Worm (Caenorhabditis elegans): ENCODE measurements around the gene nhr-21.

nhr-21 gene

ce11 chrII:7338995-7339394, at the start of gene nhr-21:
Gene nhr-21, plus strand, starts transcription at chrII:7339229.
- no peak for TF ChIP-seq pqm-1 (tag; optimal IDR thresholded peaks at IDR 0.05)
- TF ChIP-seq hlh-15 (tag; optimal IDR thresholded peaks at IDR 0.05), result no peak
- no peak for TF ChIP-seq T23F11.4 (GFP tag; optimal IDR thresholded peaks at IDR 0.05)
- TF ChIP-seq gmeb-2 (tag; optimal IDR thresholded peaks at IDR 0.05), result no peak
- no peak for TF ChIP-seq elt-2 (tag; optimal IDR thresholded peaks at IDR 0.05)
- TF ChIP-seq elt-4 (tag; optimal IDR thresholded peaks at IDR 0.05), result no peak
- no peak for TF ChIP-seq sdc-2 (tag; optimal IDR thresholded peaks at IDR 0.05)
- no peak for TF ChIP-seq ahr-1 (tag; optimal IDR thresholded peaks at IDR 0.05)
- no peak for TF ChIP-seq lin-11 (tag; optimal IDR thresholded peaks at IDR 0.05)
- no peak for TF ChIP-seq ceh-30 (tag; optimal IDR thresholded peaks at IDR 0.05)
- no peak for TF ChIP-seq ceh-48 (tag; optimal IDR thresholded peaks at IDR 0.05)
- TF ChIP-seq ceh-9 (tag; optimal IDR thresholded peaks at IDR 0.05), result no peak
- no peak for TF ChIP-seq pat-9 (tag; optimal IDR thresholded peaks at IDR 0.05)
- no peak for TF ChIP-seq dmd-4 (tag; optimal IDR thresholded peaks at IDR 0.05; ENCODE audit: borderline replicate concordance)

DNA sequence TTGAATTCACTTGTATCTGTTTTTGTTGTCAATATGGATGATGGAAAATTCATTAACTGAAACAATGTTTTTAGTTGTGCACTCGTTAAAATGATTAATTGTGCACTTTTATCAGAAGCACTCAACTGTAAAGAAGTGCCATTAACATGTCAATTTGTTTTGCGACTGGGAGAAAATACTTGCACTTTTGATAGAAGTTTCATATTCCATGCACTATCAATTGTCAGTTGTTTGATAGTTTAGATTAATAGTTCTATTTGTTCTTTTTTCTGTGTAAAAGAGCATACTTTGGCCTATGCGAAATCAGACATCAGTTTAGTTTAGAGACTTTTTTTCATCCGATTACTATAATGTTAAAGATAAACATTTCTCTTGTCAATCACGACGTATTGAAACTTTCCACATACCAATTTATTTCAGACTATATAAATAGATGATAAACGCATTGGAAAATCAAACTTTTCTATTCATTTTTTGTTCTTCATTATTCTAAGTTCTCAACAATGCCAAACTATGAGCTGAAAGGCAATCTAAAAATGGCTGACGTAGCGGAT, 49.0 kb upstream of the nhr-21 start, which contains the start of gene C30G12.2:
TSS of gene C30G12.2 (plus strand) at position 504 of the 554 bp plus-strand sequence.
- TF ChIP-seq pax-1 (tag; optimal IDR thresholded peaks at IDR 0.05), result no peak
- TF ChIP-seq ceh-14 (tag; optimal IDR thresholded peaks at IDR 0.05), result no peak
- TF ChIP-seq fkh-6 (tag; optimal IDR thresholded peaks at IDR 0.05), result no peak
- TF ChIP-seq madf-2 (tag; optimal IDR thresholded peaks at IDR 0.05), result no peak
- TF ChIP-seq unc-3 (GFP tag; conservative IDR thresholded peaks at IDR 0.05), result no peak
- TF ChIP-seq unc-3 (tag; optimal IDR thresholded peaks at IDR 0.05), result no peak
- TF ChIP-seq pros-1 (tag; optimal IDR thresholded peaks at IDR 0.05), result no peak
- no peak for TF ChIP-seq unc-86 (tag; optimal IDR thresholded peaks at IDR 0.05)
- TF ChIP-seq ceh-31 (tag; optimal IDR thresholded peaks at IDR 0.05), result no peak
- no peak for TF ChIP-seq pat-9 (tag; optimal IDR thresholded peaks at IDR 0.05)
- TF ChIP-seq tbx-2 (tag; optimal IDR thresholded peaks at IDR 0.05), result no peak
- TF ChIP-seq ceh-34 (tag; optimal IDR thresholded peaks at IDR 0.05), result no peak
- TF ChIP-seq sox-4 (tag; optimal IDR thresholded peaks at IDR 0.05), result no peak
- TF ChIP-seq pha-4 (tag; optimal IDR thresholded peaks at IDR 0.05), result no peak
- no peak for TF ChIP-seq sdc-2 (tag; optimal IDR thresholded peaks at IDR 0.05)
- TF ChIP-seq ttx-3 (tag; optimal IDR thresholded peaks at IDR 0.05), result no peak
- no peak for TF ChIP-seq T23F11.4 (GFP tag; optimal IDR thresholded peaks at IDR 0.05)
- TF ChIP-seq unc-55 (GFP tag; optimal IDR thresholded peaks at IDR 0.05), result no peak

DNA sequence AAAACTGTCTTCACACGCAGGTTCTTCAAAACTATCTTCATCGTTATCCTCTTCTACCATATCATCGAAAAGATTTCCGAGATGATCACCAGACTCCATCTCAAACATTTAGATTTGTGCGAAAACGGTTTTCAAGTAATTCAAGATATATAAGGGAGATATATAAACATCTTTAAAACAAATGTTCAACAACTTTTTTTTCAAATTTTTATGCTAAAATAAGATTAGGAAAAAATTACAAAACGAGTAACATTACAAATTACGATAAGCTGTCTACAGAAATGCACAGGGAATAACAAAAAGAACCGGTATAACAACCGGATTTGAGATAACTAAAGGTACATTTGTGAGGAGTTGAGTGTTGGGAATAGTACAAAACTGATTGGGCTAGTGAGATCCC, 43.1 kb upstream of the nhr-21 start, which contains the start of gene C30G12.6:
TSS of gene C30G12.6 (minus strand) at position 101 of the 400 bp plus-strand sequence.
- no peak for TF ChIP-seq ama-1 (optimal IDR thresholded peaks at IDR 0.05)
- TF ChIP-seq nhr-11 (tag; optimal IDR thresholded peaks at IDR 0.05), result no peak
- no peak for TF ChIP-seq unc-55 (GFP tag; optimal IDR thresholded peaks at IDR 0.05)
- TF ChIP-seq pqm-1 (tag; optimal IDR thresholded peaks at IDR 0.05), result no peak
- no peak for TF ChIP-seq sox-4 (tag; optimal IDR thresholded peaks at IDR 0.05)

- TF ChIP-seq hlh-30 (tag; optimal IDR thresholded peaks at IDR 0.05; ENCODE audit: insufficient read depth) (no peak), odd-2 (tag; optimal IDR thresholded peaks at IDR 0.05) (no peak)
Measured at ce11 chrII:7298197-7298682, 40.8 kb upstream of the nhr-21 start, which contains the start of gene puf-8. Gene puf-8, minus strand, starts transcription at chrII:7298247.

ce11 chrII:7299042-7299441, 40.0 kb upstream of the nhr-21 start, which contains the start of gene C30G12.1:
Gene C30G12.1, plus strand, starts transcription at chrII:7299342.
- peak; percentile 68 for TF ChIP-seq ceh-34 (tag; optimal IDR thresholded peaks at IDR 0.05)
- no peak for TF ChIP-seq ceh-2 (tag; optimal IDR thresholded peaks at IDR 0.05)

Measured in whole organism, late embryonic.